Worm (Caenorhabditis elegans) whole organism, young adult: ENCODE results near the gene W01D2.1.

Source experiments
- B0035.1 ChIP-seq: sonication (generic microtip); optimal IDR thresholded peaks from 2 replicates; lab custom pipeline; 2016; ENCODE audit warnings: missing genetic modification characterization, mild to moderate bottlenecking, missing compliant biosample characterization, missing genotype, missing genetic modification reagents
- C06A6.2 ChIP-seq: fragments of 200-800 bp; sonication (Bioruptor generic); conservative IDR thresholded peaks from 2 replicates; pipeline ENCODE4 v1.3.6; 2022; ENCODE audit warnings: missing genetic modification characterization, missing compliant biosample characterization
- F57A8.1 ChIP-seq: fragments of 200-800 bp; sonication (Bioruptor generic); optimal IDR thresholded peaks from 2 replicates; lab custom pipeline; 2018; ENCODE audit warnings: mild to moderate bottlenecking, missing genetic modification characterization, moderate library complexity, missing compliant biosample characterization
- ama-1 ChIP-seq, 3 experiments: fragments of 150-350 bp in 1 of 3; sonication (generic microtip) in 2 of 3; optimal IDR thresholded peaks; 2 replicates each; lab custom pipeline; 2014 to 2018; ENCODE audit warnings: missing biosample characterization in 2 of 3, missing genetic modification characterization in 2 of 3, missing genetic modification reagents in 2 of 3
- ceh-91 ChIP-seq: fragments of 200-800 bp; sonication (Bioruptor generic); IDR thresholded peaks from 2 replicates; pipeline ENCODE4 v1.3.6; 2022; ENCODE audit warnings: missing genetic modification reagents, missing genetic modification characterization, missing compliant biosample characterization
- hrde-1 ChIP-seq: sonication (generic microtip); optimal IDR thresholded peaks from 2 replicates; lab custom pipeline; 2016; ENCODE audit warnings: missing genetic modification characterization, mild to moderate bottlenecking, missing compliant biosample characterization, moderate library complexity, missing genotype, missing genetic modification reagents, borderline replicate concordance
- lir-1 ChIP-seq: fragments of 200-800 bp; sonication (Bioruptor generic); conservative IDR thresholded peaks from 2 replicates; pipeline ENCODE4 v1.3.6; 2022; ENCODE audit warnings: missing genetic modification reagents, missing genetic modification characterization, missing compliant biosample characterization
- ztf-22 ChIP-seq: fragments of 200-800 bp; sonication (Bioruptor generic); optimal IDR thresholded peaks from 2 replicates; lab custom pipeline; 2018; ENCODE audit warnings: mild to moderate bottlenecking, missing genetic modification characterization, moderate library complexity, missing compliant biosample characterization

ce11 chrII:14805686-14806085 is 9.6 kb upstream of the W01D2.1 start, which contains the start of gene srt-11:
- no peak for TF ChIP-seq ceh-91 (GFP tag; lab: Robert Waterston, UW)
- TF ChIP-seq B0035.1 (tag; lab: Kevin White, UChicago), result no peak
- TF ChIP-seq lir-1 (GFP tag; lab: Robert Waterston, UW), result no peak
- no peak for TF ChIP-seq C06A6.2 (GFP tag; lab: Robert Waterston, UW)
- no peak for TF ChIP-seq hrde-1
- TF ChIP-seq ztf-22 (GFP tag; lab: Kevin White, UChicago), result no peak
- no peak for TF ChIP-seq ama-1 (optimal IDR thresholded peaks at IDR 0.05; lab: Kevin White, UChicago)
- no peak for TF ChIP-seq ama-1 (GFP tag; optimal IDR thresholded peaks at IDR 0.05; lab: Kevin White, UChicago)
- no peak for TF ChIP-seq F57A8.1 (GFP tag; lab: Kevin White, UChicago)
